Worm (Caenorhabditis elegans) whole organism, L2 larva: Measurements from ENCODE around the gene Y57G11C.5.
A peak's percentile ranks its signal among the peaks of the same experiment; 100 is the strongest.

Experiments
- C34F6.9 ChIP-seq: fragments of 150-350 bp; optimal IDR thresholded peaks from 2 replicates; lab custom pipeline; 2014; ENCODE audit warnings: missing biosample characterization, missing genetic modification characterization
- R02D3.7 ChIP-seq: fragments of 150-350 bp; optimal IDR thresholded peaks from 2 replicates; lab custom pipeline; 2014; ENCODE audit warnings: missing biosample characterization, missing genetic modification characterization
- Y55F3AM.14 ChIP-seq: fragments of 200-800 bp; sonication (Bioruptor generic); optimal IDR thresholded peaks from 2 replicates; lab custom pipeline; 2018; ENCODE audit warnings: mild to moderate bottlenecking, missing genetic modification characterization, missing compliant biosample characterization
- alr-1 ChIP-seq: fragments of 150-350 bp; optimal IDR thresholded peaks from 2 replicates; lab custom pipeline; 2014; ENCODE audit warnings: missing biosample characterization, missing genetic modification characterization
- aly-2 ChIP-seq: fragments of 150-350 bp; optimal IDR thresholded peaks from 2 replicates; lab custom pipeline; 2014; ENCODE audit warnings: missing biosample characterization, missing genetic modification characterization
- ama-1 ChIP-seq: fragments of 150-350 bp; optimal IDR thresholded peaks from 2 replicates; lab custom pipeline; 2018; ENCODE audit warnings: inconsistent platforms
- blmp-1 ChIP-seq: sonication (generic microtip); optimal IDR thresholded peaks from 2 replicates; lab custom pipeline; 2017; ENCODE audit warnings: missing genetic modification characterization, mild to moderate bottlenecking, missing compliant biosample characterization, antibody characterized with exemption, moderate library complexity; ENCODE audit not compliant: insufficient read depth
- ceh-16 ChIP-seq: fragments of 150-350 bp; optimal IDR thresholded peaks from 2 replicates; lab custom pipeline; 2014; ENCODE audit warnings: missing biosample characterization, missing genetic modification characterization
- crh-2 ChIP-seq: sonication (generic microtip); optimal IDR thresholded peaks from 2 replicates; lab custom pipeline; 2017; ENCODE audit warnings: missing biosample characterization, missing genetic modification characterization
- dmd-4 ChIP-seq: sonication (generic microtip); optimal IDR thresholded peaks from 2 replicates; lab custom pipeline; 2017; ENCODE audit warnings: missing biosample characterization, missing genetic modification characterization
- egl-27 ChIP-seq: sonication (generic microtip); optimal IDR thresholded peaks from 3 replicates; lab custom pipeline; 2017; ENCODE audit warnings: missing biosample characterization, missing genetic modification reagents, missing genetic modification characterization
- elt-1 ChIP-seq: fragments of 150-350 bp; optimal IDR thresholded peaks from 2 replicates; lab custom pipeline; 2014; ENCODE audit warnings: missing biosample characterization, missing genetic modification characterization
- elt-3 ChIP-seq: sonication (generic microtip); optimal IDR thresholded peaks from 2 replicates; lab custom pipeline; 2017; ENCODE audit warnings: missing biosample characterization, missing genetic modification characterization
- gmeb-1 ChIP-seq: fragments of 150-350 bp; optimal IDR thresholded peaks from 2 replicates; lab custom pipeline; 2014; ENCODE audit warnings: missing biosample characterization, missing genetic modification characterization
- lin-11 ChIP-seq: fragments of 150-350 bp; sonication (generic microtip); optimal IDR thresholded peaks from 2 replicates; lab custom pipeline; 2014; ENCODE audit warnings: missing biosample characterization, missing genetic modification characterization, inconsistent platforms, mixed read lengths
- lin-13 ChIP-seq: fragments of 150-350 bp; optimal IDR thresholded peaks from 2 replicates; lab custom pipeline; 2014; ENCODE audit warnings: missing biosample characterization, missing genetic modification reagents, missing genetic modification characterization
- lsy-2 ChIP-seq, 2 experiments: fragments of 150-350 bp in 1 of 2; sonication (generic microtip) in 1 of 2; optimal IDR thresholded peaks; 2 replicates each; lab custom pipeline; 2014 to 2017; ENCODE audit warnings: missing biosample characterization in 2 of 2, missing genetic modification characterization in 2 of 2
- mab-5 ChIP-seq: fragments of 150-350 bp; optimal IDR thresholded peaks from 2 replicates; lab custom pipeline; 2014; ENCODE audit warnings: missing biosample characterization, missing genetic modification characterization
- mdl-1 ChIP-seq, 2 experiments: fragments of 150-350 bp in 1 of 2; sonication (generic microtip) in 1 of 2; optimal IDR thresholded peaks; 2 replicates each; lab custom pipeline; 2017; ENCODE audit warnings: missing biosample characterization in 2 of 2, missing genetic modification characterization in 2 of 2
- nhr-12 ChIP-seq: fragments of 150-350 bp; optimal IDR thresholded peaks from 2 replicates; lab custom pipeline; 2014; ENCODE audit warnings: missing biosample characterization, missing genetic modification characterization
- nhr-129 ChIP-seq: fragments of 150-350 bp; optimal IDR thresholded peaks from 2 replicates; lab custom pipeline; 2014; ENCODE audit warnings: missing biosample characterization, missing genetic modification characterization
- nhr-21 ChIP-seq: fragments of 150-350 bp; optimal IDR thresholded peaks from 2 replicates; lab custom pipeline; 2014; ENCODE audit warnings: missing biosample characterization, missing genetic modification characterization
- nhr-23 ChIP-seq: fragments of 150-350 bp; optimal IDR thresholded peaks from 2 replicates; lab custom pipeline; 2014; ENCODE audit warnings: missing biosample characterization, missing genetic modification reagents, missing genetic modification characterization
- nhr-25 ChIP-seq: fragments of 150-350 bp; sonication (generic microtip); optimal IDR thresholded peaks from 3 replicates; lab custom pipeline; 2014; ENCODE audit warnings: missing biosample characterization, missing genetic modification characterization
- nhr-6 ChIP-seq: fragments of 150-350 bp; optimal IDR thresholded peaks from 2 replicates; lab custom pipeline; 2014; ENCODE audit warnings: missing biosample characterization, missing genetic modification characterization
- nhr-77 ChIP-seq: fragments of 150-350 bp; optimal IDR thresholded peaks from 2 replicates; lab custom pipeline; 2014; ENCODE audit warnings: missing biosample characterization, missing genetic modification characterization
- peb-1 ChIP-seq: fragments of 150-350 bp; optimal IDR thresholded peaks from 2 replicates; lab custom pipeline; 2014; ENCODE audit warnings: missing biosample characterization, missing genetic modification characterization
- sem-4 ChIP-seq: fragments of 150-350 bp; optimal IDR thresholded peaks from 2 replicates; lab custom pipeline; 2014; ENCODE audit warnings: missing biosample characterization, missing genetic modification reagents, missing genetic modification characterization
- skn-1 ChIP-seq: sonication (generic microtip); optimal IDR thresholded peaks from 2 replicates; lab custom pipeline; 2017; ENCODE audit warnings: missing biosample characterization, missing genetic modification characterization
- sma-3 ChIP-seq: sonication (generic microtip); optimal IDR thresholded peaks from 2 replicates; lab custom pipeline; 2016; ENCODE audit warnings: missing genetic modification reagents, missing genetic modification characterization, missing compliant biosample characterization
- sma-9 ChIP-seq, 2 experiments: fragments of 150-350 bp in 1 of 2; sonication (generic microtip) in 1 of 2; optimal IDR thresholded peaks; 2 replicates each; lab custom pipeline; 2014 to 2016; ENCODE audit warnings: missing genetic modification characterization in 2 of 2, mild to moderate bottlenecking in 1 of 2, missing biosample characterization in 1 of 2, missing compliant biosample characterization in 1 of 2, missing genetic modification reagents in 1 of 2, moderate library complexity in 1 of 2
- snpc-4 ChIP-seq: fragments of 150-350 bp; optimal IDR thresholded peaks from 2 replicates; lab custom pipeline; 2014; ENCODE audit warnings: missing biosample characterization, missing genetic modification characterization
- unc-39 ChIP-seq: fragments of 150-350 bp; optimal IDR thresholded peaks from 2 replicates; lab custom pipeline; 2014; ENCODE audit warnings: missing biosample characterization, missing genetic modification characterization
- unc-55 ChIP-seq: fragments of 150-350 bp; sonication (generic microtip); optimal IDR thresholded peaks from 3 replicates; lab custom pipeline; 2014; ENCODE audit warnings: missing biosample characterization, missing genetic modification reagents, missing genetic modification characterization
- unc-62 ChIP-seq: fragments of 150-350 bp; optimal IDR thresholded peaks from 2 replicates; lab custom pipeline; 2014; ENCODE audit warnings: missing biosample characterization, missing genetic modification reagents, missing genetic modification characterization
- zag-1 ChIP-seq: fragments of 150-350 bp; optimal IDR thresholded peaks from 2 replicates; lab custom pipeline; 2014; ENCODE audit warnings: missing biosample characterization, missing genetic modification characterization
- ztf-1 ChIP-seq: fragments of 200-800 bp; sonication (Bioruptor generic); conservative IDR thresholded peaks from 2 replicates; pipeline ENCODE4 v1.3.6; 2022; ENCODE audit warnings: missing genetic modification characterization, missing compliant biosample characterization

Gene Y57G11C.5

DNA sequence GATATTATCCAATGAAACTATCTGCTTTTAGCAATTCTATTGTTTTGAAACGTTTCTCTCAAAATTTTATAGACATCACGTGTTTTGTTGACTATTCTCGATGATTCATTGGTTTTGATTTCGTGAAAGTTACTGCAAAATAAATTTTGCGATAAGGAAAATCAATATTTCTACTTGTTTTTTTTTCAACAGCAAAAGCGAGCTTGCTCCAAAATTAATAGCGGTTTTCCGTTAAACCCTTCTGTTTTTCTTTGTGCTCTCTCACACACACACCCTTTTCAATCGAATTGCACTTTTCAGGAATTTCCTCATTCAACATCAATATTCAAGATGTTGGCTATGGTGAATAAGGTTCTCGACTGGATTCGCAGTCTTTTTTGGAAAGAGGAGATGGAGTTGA, 32.6 kb upstream of the Y57G11C.5 start, which contains the start of gene arl-8:
arl-8 (plus strand) TSS at position 301 of the 400 bp plus-strand sequence.
- TF ChIP-seq nhr-23 (no peak), nhr-25 (tag; lab: Kevin White, UChicago) (no peak), zag-1 (tag; lab: Kevin White, UChicago) (no peak), R02D3.7 (tag; lab: Kevin White, UChicago) (no peak), alr-1 (no peak), peb-1 (no peak), mab-5 (tag; lab: Kevin White, UChicago) (no peak), ama-1 (peak; percentile 17), sma-3 (no peak)

- TF ChIP-seq nhr-23 (no peak), unc-55 (GFP tag; lab: Kevin White, UChicago) (peak; percentile 55), nhr-12 (no peak), nhr-77 (no peak), Y55F3AM.14 (GFP tag; lab: Kevin White, UChicago) (no peak), skn-1 (no peak), sem-4 (tag; lab: Kevin White, UChicago) (no peak), crh-2 (no peak), unc-39 (no peak), nhr-6 (tag; lab: Kevin White, UChicago) (no peak), nhr-129 (tag; lab: Kevin White, UChicago) (peak; percentile 22), ama-1 (no peak), sma-9 (GFP tag; optimal IDR thresholded peaks at IDR 0.05; lab: Kevin White, UChicago) (no peak), sma-9 (tag; optimal IDR thresholded peaks at IDR 0.05; lab: Kevin White, UChicago) (no peak), elt-1 (tag; lab: Kevin White, UChicago) (no peak), ztf-1 (GFP tag; lab: Robert Waterston, UW) (no peak), R02D3.7 (tag; lab: Kevin White, UChicago) (peak; percentile 10), lin-11 (peak; percentile 3), lsy-2 (tag; optimal IDR thresholded peaks at IDR 0.05; lab: Kevin White, UChicago) (no peak), snpc-4 (no peak), ceh-16 (tag; lab: Kevin White, UChicago) (no peak), dmd-4 (tag; lab: Kevin White, UChicago) (no peak), elt-3 (tag; lab: Kevin White, UChicago) (no peak), C34F6.9 (peak; percentile 22)
Measured at ce11 chrIV:14797354-14797753, 32.1 kb upstream of the Y57G11C.5 start, which contains the start of the genes Y57G11C.1147 and nuo-3. Gene Y57G11C.1147, minus strand, starts transcription at chrIV:14797514. Gene nuo-3, minus strand, starts transcription at chrIV:14797544.

- TF ChIP-seq crh-2 (no peak), dmd-4 (tag; lab: Kevin White, UChicago) (no peak), gmeb-1 (tag; lab: Kevin White, UChicago) (no peak), lin-13 (GFP tag; lab: Kevin White, UChicago) (no peak), mab-5 (tag; lab: Kevin White, UChicago) (no peak), blmp-1 (no peak), nhr-21 (tag; lab: Kevin White, UChicago) (no peak), nhr-25 (tag; lab: Kevin White, UChicago) (no peak), peb-1 (no peak), nhr-23 (no peak), nhr-129 (tag; lab: Kevin White, UChicago) (no peak), elt-3 (tag; lab: Kevin White, UChicago) (no peak), egl-27 (no peak), unc-62 (GFP tag; lab: Kevin White, UChicago) (no peak), sma-3 (no peak), aly-2 (tag; lab: Kevin White, UChicago) (no peak), ama-1 (no peak), mdl-1 (tag; optimal IDR thresholded peaks at IDR 0.05; lab: Kevin White, UChicago) (no peak)
Measured at ce11 chrIV:14795918-14796488, 30.8 kb upstream of the Y57G11C.5 start, which contains the start of gene coq-3. Gene coq-3, minus strand, starts transcription at chrIV:14796324.
